Worm (Caenorhabditis elegans) whole organism, young adult: ENCODE data around the gene Y66H1A.8.

Source experiments
- akir-1 ChIP-seq: fragments of 200-800 bp; sonication (Bioruptor generic); optimal IDR thresholded peaks from 2 replicates; lab custom pipeline; 2018; ENCODE audit warnings: mild to moderate bottlenecking, missing genetic modification characterization, moderate library complexity, missing compliant biosample characterization
- bed-1 ChIP-seq: fragments of 200-800 bp; sonication (Bioruptor generic); IDR thresholded peaks from 2 replicates; pipeline ENCODE4 v1.3.6; 2022; ENCODE audit warnings: missing genetic modification reagents, missing genetic modification characterization, missing compliant biosample characterization
- ceh-27 ChIP-seq: fragments of 200-800 bp; sonication (Bioruptor generic); optimal IDR thresholded peaks from 2 replicates; lab custom pipeline; 2018; ENCODE audit warnings: mild to moderate bottlenecking, missing genetic modification characterization, moderate library complexity, missing compliant biosample characterization
- dox-1 ChIP-seq: fragments of 200-800 bp; sonication (Bioruptor generic); IDR thresholded peaks from 2 replicates; pipeline ENCODE4 v1.3.6; 2022; ENCODE audit warnings: missing genetic modification reagents, missing genetic modification characterization, missing compliant biosample characterization
- mcd-1 ChIP-seq: fragments of 200-800 bp; sonication (Bioruptor generic); IDR thresholded peaks from 2 replicates; pipeline ENCODE4 v1.3.6; 2022; ENCODE audit warnings: missing genetic modification reagents, missing genetic modification characterization, missing compliant biosample characterization
- unc-62 ChIP-seq: fragments of 150-350 bp; optimal IDR thresholded peaks from 2 replicates; lab custom pipeline; 2014; ENCODE audit warnings: missing biosample characterization, missing genetic modification reagents, missing genetic modification characterization
- ztf-26 ChIP-seq: sonication (generic microtip); optimal IDR thresholded peaks from 2 replicates; lab custom pipeline; 2017; ENCODE audit warnings: missing genetic modification characterization, missing compliant biosample characterization

DNA sequence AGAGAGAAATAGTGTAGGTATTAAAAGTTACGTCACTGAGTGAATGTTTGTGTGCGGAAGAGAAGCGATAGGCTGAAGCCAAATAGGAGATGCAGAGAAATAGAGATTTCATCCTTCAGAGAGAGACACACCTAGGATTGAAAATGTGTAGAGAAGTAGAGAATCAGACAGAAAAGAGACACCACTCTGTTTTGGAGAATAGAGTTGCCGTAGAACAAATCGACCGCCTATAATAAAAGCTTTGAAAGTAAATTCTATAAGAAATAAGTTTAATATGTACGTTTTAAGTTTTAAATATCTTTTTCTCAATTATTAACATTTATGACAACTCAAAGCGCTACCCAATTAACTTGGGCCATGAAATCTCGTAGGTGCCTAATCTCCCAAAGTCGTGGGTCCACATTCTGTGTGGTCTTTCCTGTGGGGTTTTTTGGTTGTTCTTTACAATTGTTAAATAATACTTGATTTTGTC, 44.3 kb downstream of the Y66H1A.8 start, which contains the start of gene T07A9.12:
- no peak for TF ChIP-seq unc-62 (GFP tag; lab: Kevin White, UChicago)
- peak; percentile 45 for TF ChIP-seq mcd-1 (GFP tag; lab: Robert Waterston, UW)
- TF ChIP-seq akir-1 (GFP tag; lab: Kevin White, UChicago) = no peak
- TF ChIP-seq bed-1 = no peak
- no peak for TF ChIP-seq ceh-27 (GFP tag; lab: Kevin White, UChicago)
- no peak for TF ChIP-seq ztf-26
- TF ChIP-seq dox-1 = no peak
